Fruit fly (Drosophila melanogaster) whole organism, prepupa: ENCODE data around the gene CG44142.

Source experiments
- CG10631 ChIP-seq: fragments of 200-800 bp; sonication (Bioruptor generic); optimal IDR thresholded peaks from 2 replicates; lab custom pipeline; 2016; ENCODE audit warnings: missing biosample characterization, missing genetic modification characterization
- CG11762 ChIP-seq: fragments of 200-800 bp; sonication (Bioruptor generic); optimal IDR thresholded peaks from 3 replicates; lab custom pipeline; 2016; ENCODE audit warnings: missing biosample characterization, missing genetic modification characterization; ENCODE audit not compliant: insufficient read depth
- CG3919 ChIP-seq: fragments of 200-800 bp; sonication (Bioruptor generic); optimal IDR thresholded peaks from 3 replicates; lab custom pipeline; 2016; ENCODE audit warnings: missing biosample characterization, missing genetic modification characterization
- CG6808 ChIP-seq: fragments of 200-800 bp; sonication (Bioruptor generic); optimal IDR thresholded peaks from 3 replicates; lab custom pipeline; 2017; ENCODE audit warnings: missing biosample characterization, missing genetic modification characterization, mild to moderate bottlenecking, moderate library complexity, missing genetic modification reagents
- CG6854 ChIP-seq: fragments of 200-800 bp; sonication (Bioruptor generic); optimal IDR thresholded peaks from 2 replicates; lab custom pipeline; 2017; ENCODE audit warnings: missing biosample characterization, mild to moderate bottlenecking, missing genetic modification characterization
- Gug ChIP-seq: fragments of 200-800 bp; sonication (Bioruptor generic); IDR thresholded peaks from 2 replicates; pipeline ENCODE4 v1.3.6; 2022; ENCODE audit warnings: missing biosample characterization, missing genetic modification characterization
- Lpt ChIP-seq: fragments of 200-800 bp; sonication (Bioruptor generic); optimal IDR thresholded peaks from 3 replicates; lab custom pipeline; 2016; ENCODE audit warnings: missing biosample characterization, missing genetic modification characterization
- achi ChIP-seq: fragments of 200-800 bp; sonication (Bioruptor generic); optimal IDR thresholded peaks from 3 replicates; lab custom pipeline; 2016; ENCODE audit warnings: missing biosample characterization, missing genetic modification characterization
- eg ChIP-seq: fragments of 200-800 bp; sonication (Bioruptor generic); IDR thresholded peaks from 3 replicates; pipeline ENCODE4 v1.3.6; 2022; ENCODE audit warnings: missing biosample characterization, missing genetic modification characterization
- esn ChIP-seq: fragments of 200-800 bp; sonication (Bioruptor generic); optimal IDR thresholded peaks from 2 replicates; lab custom pipeline; 2016; ENCODE audit warnings: missing biosample characterization, mild to moderate bottlenecking, missing genetic modification characterization, moderate library complexity

- TF ChIP-seq esn (GFP tag; lab: Kevin White, UChicago) (no peak), eg (no peak), CG10631 (GFP tag; lab: Kevin White, UChicago) (no peak), CG3919 (no peak), CG11762 (GFP tag; lab: Kevin White, UChicago) (no peak), CG6808 (GFP tag; lab: Kevin White, UChicago) (no peak), Lpt (GFP tag; lab: Kevin White, UChicago) (no peak), achi (GFP tag; lab: Kevin White, UChicago) (no peak), CG6854 (GFP tag; lab: Kevin White, UChicago) (no peak), Gug (GFP tag; lab: Robert Waterston, UW) (no peak)
These were observed 38.7 kb downstream of the CG44142 start for dm6 chr3R:13274257-13274796.
